Worm (Caenorhabditis elegans) whole organism, L2 larva: ENCODE measurements around the gene F38C2.1.

Experiments
- ZK546.5 ChIP-seq: sonication (generic microtip); optimal IDR thresholded peaks from 2 replicates; lab custom pipeline; 2017; ENCODE audit warnings: missing biosample characterization, missing genetic modification characterization
- dmd-4 ChIP-seq: sonication (generic microtip); optimal IDR thresholded peaks from 2 replicates; lab custom pipeline; 2017; ENCODE audit warnings: missing biosample characterization, missing genetic modification characterization
- egl-27 ChIP-seq: sonication (generic microtip); optimal IDR thresholded peaks from 3 replicates; lab custom pipeline; 2017; ENCODE audit warnings: missing biosample characterization, missing genetic modification reagents, missing genetic modification characterization
- elt-3 ChIP-seq: sonication (generic microtip); optimal IDR thresholded peaks from 2 replicates; lab custom pipeline; 2017; ENCODE audit warnings: missing biosample characterization, missing genetic modification characterization
- lin-13 ChIP-seq: fragments of 150-350 bp; optimal IDR thresholded peaks from 2 replicates; lab custom pipeline; 2014; ENCODE audit warnings: missing biosample characterization, missing genetic modification reagents, missing genetic modification characterization
- lin-39 ChIP-seq: fragments of 150-350 bp; optimal IDR thresholded peaks from 2 replicates; lab custom pipeline; 2014; ENCODE audit warnings: missing biosample characterization, missing genetic modification reagents, missing genetic modification characterization
- mab-5 ChIP-seq: fragments of 150-350 bp; optimal IDR thresholded peaks from 2 replicates; lab custom pipeline; 2014; ENCODE audit warnings: missing biosample characterization, missing genetic modification characterization
- nhr-11 ChIP-seq: fragments of 150-350 bp; optimal IDR thresholded peaks from 2 replicates; lab custom pipeline; 2014; ENCODE audit warnings: missing biosample characterization, missing genetic modification characterization
- nhr-129 ChIP-seq: fragments of 150-350 bp; optimal IDR thresholded peaks from 2 replicates; lab custom pipeline; 2014; ENCODE audit warnings: missing biosample characterization, missing genetic modification characterization
- nhr-77 ChIP-seq: fragments of 150-350 bp; optimal IDR thresholded peaks from 2 replicates; lab custom pipeline; 2014; ENCODE audit warnings: missing biosample characterization, missing genetic modification characterization
- snpc-4 ChIP-seq: fragments of 150-350 bp; optimal IDR thresholded peaks from 2 replicates; lab custom pipeline; 2014; ENCODE audit warnings: missing biosample characterization, missing genetic modification characterization
- unc-62 ChIP-seq: fragments of 150-350 bp; optimal IDR thresholded peaks from 2 replicates; lab custom pipeline; 2014; ENCODE audit warnings: missing biosample characterization, missing genetic modification reagents, missing genetic modification characterization
- zag-1 ChIP-seq: fragments of 150-350 bp; optimal IDR thresholded peaks from 2 replicates; lab custom pipeline; 2014; ENCODE audit warnings: missing biosample characterization, missing genetic modification characterization

- TF ChIP-seq dmd-4 (tag; lab: Kevin White, UChicago), result no peak
- no peak for TF ChIP-seq elt-3 (tag; lab: Kevin White, UChicago)
- TF ChIP-seq lin-13 (GFP tag; lab: Kevin White, UChicago), result no peak
- no peak for TF ChIP-seq mab-5
- TF ChIP-seq nhr-11 (tag; lab: Kevin White, UChicago), result no peak
- TF ChIP-seq ZK546.5 (tag; lab: Kevin White, UChicago), result no peak
- no peak for TF ChIP-seq snpc-4 (tag; lab: Kevin White, UChicago)
- no peak for TF ChIP-seq lin-39 (tag; lab: Kevin White, UChicago)
- no peak for TF ChIP-seq egl-27 (tag; lab: Kevin White, UChicago)
- no peak for TF ChIP-seq unc-62 (GFP tag; lab: Kevin White, UChicago)
- TF ChIP-seq nhr-129 (tag; lab: Kevin White, UChicago), result no peak
- TF ChIP-seq zag-1, result no peak
- TF ChIP-seq nhr-77 (tag; lab: Kevin White, UChicago), result no peak
These were observed 45.2 kb upstream of the F38C2.1 start, which contains the start of gene H25K10.1 for ce11 chrIV:16202074-16202473.
